Fruit fly (Drosophila melanogaster) Kc167 (cell line): ENCODE results near the gene Shc.

Experiments
- Myc ChIP-seq: fragments of >200 bp; optimal IDR thresholded peaks from 2 replicates; lab custom pipeline; 2017; ENCODE audit warnings: missing external identifiers
- Sin3A ChIP-seq: fragments of >200 bp; optimal IDR thresholded peaks from 2 replicates; lab custom pipeline; 2018; ENCODE audit warnings: missing external identifiers
- h ChIP-seq: fragments of >200 bp; optimal IDR thresholded peaks from 3 replicates; lab custom pipeline; 2018; ENCODE audit warnings: missing external identifiers
- insv ChIP-seq: fragments of >200 bp; optimal IDR thresholded peaks from 3 replicates; lab custom pipeline; 2018; ENCODE audit warnings: missing external identifiers
- psq ChIP-seq: fragments of >200 bp; optimal IDR thresholded peaks from 2 replicates; lab custom pipeline; 2017; ENCODE audit warnings: missing external identifiers
- ttk ChIP-seq: sonication (Bioruptor generic); optimal IDR thresholded peaks from 2 replicates; lab custom pipeline; 2017; ENCODE audit warnings: missing external identifiers

Shc gene

DNA sequence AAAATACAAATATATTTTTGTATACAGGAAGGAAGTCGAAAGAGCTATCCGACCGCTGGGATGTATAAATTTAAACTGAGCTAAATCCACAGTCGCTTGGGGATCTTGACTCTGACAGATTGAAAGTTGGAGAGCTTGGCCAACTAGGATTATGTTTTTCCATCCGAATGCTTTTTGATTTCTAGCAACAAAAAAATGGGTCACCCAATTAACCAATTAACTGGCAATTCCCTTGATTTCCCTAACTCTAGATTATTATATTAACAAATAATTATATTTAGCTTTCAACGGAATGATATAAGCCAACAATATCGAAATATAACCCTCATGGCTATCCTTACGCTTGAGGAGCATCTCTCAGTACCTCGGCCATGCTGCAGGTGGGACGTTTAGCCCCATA lies 9.5 kb upstream of the Shc start, which contains the start of gene CG3982:
Gene CG3982 (minus strand): TSS at position 101 of the 400 bp plus-strand sequence.
- TF ChIP-seq psq (no peak), Sin3A (lab: Kevin White, UChicago) (no peak), h (lab: Kevin White, UChicago) (no peak), Myc (no peak), ttk (lab: Kevin White, UChicago) (no peak), insv (no peak)

dm6 chr3L:9419328-9419727 lies 7.5 kb upstream of the Shc start:
- no peak for TF ChIP-seq ttk (lab: Kevin White, UChicago)
- TF ChIP-seq Myc: no peak
- TF ChIP-seq insv: no peak
- no peak for TF ChIP-seq h (lab: Kevin White, UChicago)
- TF ChIP-seq Sin3A (lab: Kevin White, UChicago): no peak
- TF ChIP-seq psq: no peak

dm6 chr3L:9420054-9420818 lies 6.6 kb upstream of the Shc start:
- TF ChIP-seq psq (no peak), insv (no peak), h (lab: Kevin White, UChicago) (no peak), Sin3A (lab: Kevin White, UChicago) (no peak), ttk (lab: Kevin White, UChicago) (no peak), Myc (no peak)

DNA sequence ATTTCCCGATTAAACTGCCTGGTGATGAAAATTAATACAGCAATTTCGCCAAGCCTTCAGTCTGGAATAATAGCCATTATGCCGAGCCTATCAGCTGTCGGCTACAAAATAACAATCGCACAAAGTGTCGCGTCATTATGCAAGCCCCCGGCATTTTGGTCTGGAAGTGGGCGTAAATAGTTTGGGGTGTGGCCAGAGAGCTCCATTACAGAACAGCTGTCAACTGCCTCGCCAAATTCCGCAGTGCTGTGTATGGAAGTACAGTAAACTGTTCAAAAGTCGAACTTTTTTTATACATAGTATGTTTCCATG lies 6.0 kb upstream of the Shc start:
- TF ChIP-seq ttk (lab: Kevin White, UChicago): no peak
- no peak for TF ChIP-seq h (lab: Kevin White, UChicago)
- TF ChIP-seq Sin3A (lab: Kevin White, UChicago): no peak
- TF ChIP-seq Myc: no peak
- TF ChIP-seq insv: no peak
- no peak for TF ChIP-seq psq

DNA sequence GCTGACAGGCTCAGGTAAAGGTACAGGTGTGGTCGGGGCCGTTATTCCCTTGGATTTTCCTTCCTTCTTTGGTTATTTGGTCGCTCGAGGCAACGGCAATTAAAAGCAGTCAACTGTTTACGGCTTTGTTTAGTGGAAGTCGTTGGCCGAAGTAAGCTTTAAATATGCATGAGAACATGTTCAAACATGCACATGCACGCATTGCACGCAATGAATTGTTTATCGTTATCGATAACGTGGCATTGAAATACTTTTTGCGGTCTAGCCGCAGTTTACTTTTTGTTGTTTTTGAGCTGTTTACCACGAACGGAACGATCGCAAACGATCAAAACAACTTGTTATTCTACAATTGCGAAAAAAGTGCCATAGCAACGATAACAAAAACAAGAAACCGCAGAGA lies 5.2 kb upstream of the Shc start:
- TF ChIP-seq h (lab: Kevin White, UChicago): no peak
- TF ChIP-seq Sin3A (lab: Kevin White, UChicago): no peak
- TF ChIP-seq psq: no peak
- TF ChIP-seq Myc: no peak
- no peak for TF ChIP-seq ttk (lab: Kevin White, UChicago)
- no peak for TF ChIP-seq insv

DNA sequence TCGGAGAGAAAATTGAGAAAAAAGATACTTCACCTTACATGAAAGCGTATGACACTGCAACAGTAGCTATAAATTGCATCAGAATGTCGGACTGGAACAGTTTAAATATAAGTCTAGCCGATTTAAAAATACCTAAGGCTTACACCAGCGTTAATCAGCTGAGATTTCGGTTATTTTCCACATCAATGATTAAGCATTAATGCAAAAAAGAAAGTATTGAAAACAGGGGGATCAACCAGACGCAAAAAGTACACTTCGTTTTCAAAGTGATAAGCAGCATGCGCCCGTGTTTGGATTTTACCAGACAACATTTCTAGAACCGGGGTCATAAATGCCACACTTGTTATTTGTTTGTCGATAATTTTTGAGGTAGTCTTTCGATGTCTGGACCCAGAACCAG lies 4.7 kb upstream of the Shc start:
- TF ChIP-seq h (lab: Kevin White, UChicago) (no peak), insv (no peak), Myc (no peak), ttk (lab: Kevin White, UChicago) (no peak), Sin3A (lab: Kevin White, UChicago) (no peak), psq (no peak)

DNA sequence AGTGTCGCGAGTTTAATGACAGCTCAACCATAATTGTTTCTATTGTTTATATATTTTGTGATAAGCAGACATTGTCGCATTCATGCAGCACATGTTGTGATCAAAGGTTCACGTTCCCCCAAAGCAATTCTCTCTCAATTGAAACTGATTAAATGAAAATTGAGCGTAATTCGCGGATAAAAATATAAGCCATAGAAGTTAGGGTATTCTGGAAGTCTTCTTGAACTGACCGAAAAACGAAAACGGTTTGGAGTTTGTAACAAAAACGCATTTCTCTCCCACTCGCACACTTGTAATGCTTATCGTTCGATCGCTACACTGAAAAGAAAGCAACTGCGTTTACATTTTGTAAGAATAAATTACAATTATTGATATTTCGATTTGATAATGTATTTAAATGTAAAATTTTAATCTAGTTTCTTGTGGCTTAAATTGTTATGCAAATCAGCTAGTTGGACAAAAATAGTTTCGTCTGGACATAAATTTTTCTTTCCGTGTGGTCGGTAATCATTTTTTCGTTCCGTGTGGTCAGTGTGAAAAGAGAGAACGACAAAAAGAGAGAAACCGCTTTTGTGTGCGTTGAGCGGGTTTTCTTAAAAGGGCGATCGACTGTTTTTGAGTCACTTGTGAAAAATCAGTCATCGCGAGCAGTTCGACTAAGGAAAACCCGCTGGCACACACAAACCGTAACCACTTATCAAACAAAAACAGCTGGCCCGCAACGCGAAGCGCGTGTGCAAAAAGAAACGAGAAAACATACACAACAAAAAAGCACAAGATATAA lies 4.0 kb upstream of the Shc start, which contains the start of gene aay:
Gene aay (plus strand): TSS at position 618 of the 784 bp plus-strand sequence.
- TF ChIP-seq Myc (no peak), h (lab: Kevin White, UChicago) (no peak), ttk (lab: Kevin White, UChicago) (no peak), Sin3A (lab: Kevin White, UChicago) (no peak), psq (no peak), insv (no peak)

dm6 chr3L:9423757-9424527 lies 2.9 kb upstream of the Shc start:
- no peak for TF ChIP-seq h (lab: Kevin White, UChicago)
- TF ChIP-seq insv: no peak
- TF ChIP-seq Myc: no peak
- no peak for TF ChIP-seq psq
- no peak for TF ChIP-seq Sin3A (lab: Kevin White, UChicago)
- no peak for TF ChIP-seq ttk (lab: Kevin White, UChicago)

- no peak for TF ChIP-seq Sin3A (lab: Kevin White, UChicago)
- TF ChIP-seq ttk (lab: Kevin White, UChicago): no peak
- TF ChIP-seq h (lab: Kevin White, UChicago): no peak
- no peak for TF ChIP-seq insv
- no peak for TF ChIP-seq psq
- no peak for TF ChIP-seq Myc
Observed at dm6 chr3L:9424528-9424911, 2.3 kb upstream of the Shc start.

DNA sequence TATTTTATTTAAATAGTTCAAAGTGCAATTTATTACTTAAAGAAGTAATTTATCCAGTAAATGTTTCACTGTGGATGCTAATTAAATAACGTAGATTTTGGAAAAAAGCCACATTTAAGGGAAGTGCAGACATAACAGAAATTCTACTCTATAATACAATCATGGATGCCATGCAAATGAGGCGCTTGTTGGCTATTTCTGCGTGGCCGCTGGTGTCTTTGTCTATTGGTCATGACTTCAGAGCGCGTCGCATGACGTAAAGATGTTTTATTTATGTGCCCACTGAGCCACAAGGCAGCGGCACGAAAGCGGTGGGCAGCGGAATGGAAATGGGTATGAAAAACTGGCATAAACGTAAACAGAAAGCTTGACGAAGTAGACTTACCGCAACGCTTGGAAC lies 972 bp upstream of the Shc start:
- no peak for TF ChIP-seq h (lab: Kevin White, UChicago)
- TF ChIP-seq Myc: no peak
- no peak for TF ChIP-seq psq
- no peak for TF ChIP-seq insv
- TF ChIP-seq Sin3A (lab: Kevin White, UChicago): no peak
- no peak for TF ChIP-seq ttk (lab: Kevin White, UChicago)

dm6 chr3L:9429665-9430607 lies 3.1 kb downstream of the Shc start, which contains the start of the genes RpS17 and MTF-1:
TSS of gene RpS17 (minus strand) at chr3L:9429821.
TSS of gene MTF-1 (plus strand) at chr3L:9430312.
- TF ChIP-seq Sin3A (lab: Kevin White, UChicago) (no peak), ttk (lab: Kevin White, UChicago) (no peak), psq (no peak), insv (no peak), h (lab: Kevin White, UChicago) (no peak), Myc (no peak)
